Worm (Caenorhabditis elegans) whole organism, early embryonic: ENCODE data around the gene K10C2.8.

ENCODE experiments used
- F13C5.2 ChIP-seq: sonication (generic microtip); optimal IDR thresholded peaks from 2 replicates; lab custom pipeline; 2017; ENCODE audit warnings: mild to moderate bottlenecking, missing genetic modification characterization, inconsistent platforms, missing compliant biosample characterization
- ama-1 ChIP-seq: fragments of 150-350 bp; optimal IDR thresholded peaks from 2 replicates; lab custom pipeline; 2014
- ceh-36 ChIP-seq: sonication (generic microtip); optimal IDR thresholded peaks from 2 replicates; lab custom pipeline; 2016; ENCODE audit warnings: missing genetic modification characterization, inconsistent platforms, missing compliant biosample characterization
- ets-7 ChIP-seq: sonication (generic microtip); optimal IDR thresholded peaks from 2 replicates; lab custom pipeline; 2016; ENCODE audit warnings: missing genotype, missing genetic modification characterization, missing compliant biosample characterization
- flt-1 ChIP-seq: fragments of 200-800 bp; sonication (Bioruptor generic); IDR thresholded peaks from 2 replicates; pipeline ENCODE4 v1.3.6; 2022; ENCODE audit warnings: missing genetic modification characterization, missing compliant biosample characterization
- hmbx-1 ChIP-seq: sonication (generic microtip); optimal IDR thresholded peaks from 2 replicates; lab custom pipeline; 2016; ENCODE audit warnings: mild to moderate bottlenecking, missing genetic modification characterization, missing compliant biosample characterization
- hmg-4 ChIP-seq: fragments of 200-800 bp; sonication (Bioruptor generic); optimal IDR thresholded peaks from 2 replicates; lab custom pipeline; 2018; ENCODE audit warnings: mild to moderate bottlenecking, missing genetic modification characterization, missing compliant biosample characterization
- hnd-1 ChIP-seq: sonication (generic microtip); optimal IDR thresholded peaks from 2 replicates; lab custom pipeline; 2016; ENCODE audit warnings: missing genetic modification characterization, missing compliant biosample characterization
- pes-1 ChIP-seq: fragments of 200-800 bp; sonication (Bioruptor generic); IDR thresholded peaks from 2 replicates; pipeline ENCODE4 v1.3.6; 2022; ENCODE audit warnings: missing genetic modification reagents, missing genetic modification characterization, missing compliant biosample characterization
- scrt-1 ChIP-seq: fragments of 200-800 bp; sonication (Bioruptor generic); IDR thresholded peaks from 2 replicates; pipeline ENCODE4 v1.3.6; 2022; ENCODE audit warnings: missing genetic modification characterization, missing compliant biosample characterization
- sea-1 ChIP-seq: fragments of 200-800 bp; sonication (Bioruptor generic); conservative IDR thresholded peaks from 2 replicates; pipeline ENCODE4 v1.3.6; 2022; ENCODE audit warnings: missing genetic modification characterization, missing compliant biosample characterization

- TF ChIP-seq hmg-4 (GFP tag; lab: Kevin White, UChicago) = no peak
- no peak for TF ChIP-seq sea-1 (GFP tag; lab: Robert Waterston, UW)
- TF ChIP-seq pes-1 (GFP tag; lab: Robert Waterston, UW) = no peak
- TF ChIP-seq ama-1 (lab: Kevin White, UChicago) = no peak
- no peak for TF ChIP-seq ceh-36 (tag; lab: Kevin White, UChicago)
- TF ChIP-seq hmbx-1 (tag; lab: Kevin White, UChicago) = no peak
- no peak for TF ChIP-seq F13C5.2 (tag; lab: Kevin White, UChicago)
- no peak for TF ChIP-seq ets-7 (tag; lab: Kevin White, UChicago)
- TF ChIP-seq flt-1 (GFP tag; lab: Robert Waterston, UW) = no peak
- TF ChIP-seq hnd-1 (tag; lab: Kevin White, UChicago) = no peak
- TF ChIP-seq scrt-1 = no peak
Observed at ce11 chrX:6410177-6410765, 27.2 kb downstream of the K10C2.8 start, which contains the start of gene mup-2.
